Worm (Caenorhabditis elegans) whole organism, L3 larva: ENCODE data around the gene F41G3.20.
"Not testable (repeated sequence)": the region's sequence is repeated elsewhere in the genome, so short reads cannot be mapped to it uniquely, and the experiment has no call there.

ENCODE experiments used
- R02D3.7 ChIP-seq: fragments of 150-350 bp; optimal IDR thresholded peaks from 2 replicates; lab custom pipeline; 2014; ENCODE audit warnings: missing biosample characterization, missing genetic modification characterization
- aly-2 ChIP-seq: fragments of 150-350 bp; optimal IDR thresholded peaks from 2 replicates; lab custom pipeline; 2014; ENCODE audit warnings: missing biosample characterization, missing genetic modification characterization
- ama-1 ChIP-seq: fragments of 150-350 bp; optimal IDR thresholded peaks from 2 replicates; lab custom pipeline; 2018
- ceh-16 ChIP-seq: sonication (generic microtip); optimal IDR thresholded peaks from 2 replicates; lab custom pipeline; 2017; ENCODE audit warnings: missing biosample characterization, missing genetic modification characterization
- ceh-28 ChIP-seq: fragments of 150-350 bp; optimal IDR thresholded peaks from 2 replicates; lab custom pipeline; 2014; ENCODE audit warnings: missing biosample characterization, missing genetic modification reagents, missing genetic modification characterization
- ceh-82 ChIP-seq: fragments of 150-350 bp; optimal IDR thresholded peaks from 2 replicates; lab custom pipeline; 2014; ENCODE audit warnings: missing biosample characterization, missing genetic modification characterization
- daf-12 ChIP-seq: fragments of 150-350 bp; optimal IDR thresholded peaks from 2 replicates; lab custom pipeline; 2014; ENCODE audit warnings: missing biosample characterization, missing genetic modification reagents, missing genetic modification characterization
- egl-27 ChIP-seq: sonication (generic microtip); optimal IDR thresholded peaks from 4 replicates; lab custom pipeline; 2017; ENCODE audit warnings: missing biosample characterization, missing genetic modification reagents, missing genetic modification characterization
- egl-5 ChIP-seq: fragments of 150-350 bp; optimal IDR thresholded peaks from 2 replicates; lab custom pipeline; 2017; ENCODE audit warnings: missing biosample characterization, missing genetic modification reagents, missing genetic modification characterization, inconsistent platforms
- elt-1 ChIP-seq: fragments of 150-350 bp; optimal IDR thresholded peaks from 2 replicates; lab custom pipeline; 2014; ENCODE audit warnings: missing biosample characterization, missing genetic modification characterization
- elt-2 ChIP-seq: sonication (generic microtip); optimal IDR thresholded peaks from 2 replicates; lab custom pipeline; 2016; ENCODE audit warnings: missing genetic modification reagents, mild to moderate bottlenecking, missing genetic modification characterization, missing compliant biosample characterization
- elt-3 ChIP-seq, 3 experiments: fragments of 150-350 bp in 1 of 3; sonication (generic microtip) in 2 of 3; optimal IDR thresholded peaks; 2 replicates in 2 of 3; 4 replicates in 1 of 3; lab custom pipeline; 2014 to 2017; ENCODE audit warnings: missing biosample characterization in 3 of 3, missing genetic modification characterization in 3 of 3
- eor-1 ChIP-seq, 2 experiments: fragments of 150-350 bp; optimal IDR thresholded peaks; 2 replicates each; lab custom pipeline; 2014 to 2018; ENCODE audit warnings: missing biosample characterization in 2 of 2, missing genetic modification characterization in 2 of 2
- fkh-10 ChIP-seq: sonication (generic microtip); optimal IDR thresholded peaks from 2 replicates; lab custom pipeline; 2017; ENCODE audit warnings: missing biosample characterization, missing genetic modification reagents, missing genetic modification characterization
- fos-1 ChIP-seq: fragments of 150-350 bp; optimal IDR thresholded peaks from 2 replicates; lab custom pipeline; 2014; ENCODE audit warnings: missing biosample characterization, missing genetic modification characterization
- jun-1 ChIP-seq: fragments of 150-350 bp; optimal IDR thresholded peaks from 2 replicates; lab custom pipeline; 2014; ENCODE audit warnings: missing biosample characterization, missing genetic modification reagents, missing genetic modification characterization
- lin-15B ChIP-seq: fragments of 150-350 bp; optimal IDR thresholded peaks from 2 replicates; lab custom pipeline; 2014; ENCODE audit warnings: missing biosample characterization, missing genetic modification characterization
- lin-39 ChIP-seq: fragments of 150-350 bp; optimal IDR thresholded peaks from 2 replicates; lab custom pipeline; 2018; ENCODE audit warnings: missing biosample characterization, missing genetic modification reagents, missing genetic modification characterization
- lsy-12 ChIP-seq: sonication (generic microtip); optimal IDR thresholded peaks from 2 replicates; lab custom pipeline; 2016; ENCODE audit warnings: mild to moderate bottlenecking, missing genetic modification characterization, missing compliant biosample characterization
- mdl-1 ChIP-seq: fragments of 150-350 bp; optimal IDR thresholded peaks from 2 replicates; lab custom pipeline; 2014; ENCODE audit warnings: missing biosample characterization, missing genetic modification characterization
- mml-1 ChIP-seq: fragments of 150-350 bp; sonication (generic microtip); optimal IDR thresholded peaks from 3 replicates; lab custom pipeline; 2014; ENCODE audit warnings: missing biosample characterization, missing genetic modification characterization
- nfya-1 ChIP-seq: sonication (generic microtip); optimal IDR thresholded peaks from 2 replicates; lab custom pipeline; 2017; ENCODE audit warnings: missing genetic modification characterization, mild to moderate bottlenecking, missing compliant biosample characterization, antibody characterized with exemption, moderate library complexity; ENCODE audit not compliant: insufficient read depth
- nhr-11 ChIP-seq: fragments of 150-350 bp; optimal IDR thresholded peaks from 2 replicates; lab custom pipeline; 2014; ENCODE audit warnings: missing biosample characterization, missing genetic modification characterization
- nhr-23 ChIP-seq: fragments of 150-350 bp; optimal IDR thresholded peaks from 2 replicates; lab custom pipeline; 2014; ENCODE audit warnings: missing biosample characterization, missing genetic modification reagents, missing genetic modification characterization
- nhr-28 ChIP-seq: fragments of 150-350 bp; optimal IDR thresholded peaks from 2 replicates; lab custom pipeline; 2014; ENCODE audit warnings: missing biosample characterization, missing genetic modification characterization
- nhr-67 ChIP-seq: fragments of 150-350 bp; optimal IDR thresholded peaks from 2 replicates; lab custom pipeline; 2014; ENCODE audit warnings: missing biosample characterization, missing genetic modification characterization
- nhr-76 ChIP-seq: fragments of 150-350 bp; sonication (generic microtip); optimal IDR thresholded peaks from 5 replicates; lab custom pipeline; 2014; ENCODE audit warnings: missing biosample characterization, missing genetic modification characterization
- nhr-77 ChIP-seq: fragments of 150-350 bp; optimal IDR thresholded peaks from 2 replicates; lab custom pipeline; 2014; ENCODE audit warnings: missing biosample characterization, missing genetic modification characterization
- pha-4 ChIP-seq: fragments of 150-350 bp; optimal IDR thresholded peaks from 2 replicates; lab custom pipeline; 2014; ENCODE audit warnings: missing biosample characterization, missing genetic modification reagents, missing genetic modification characterization
- pqm-1 ChIP-seq: fragments of 150-350 bp; optimal IDR thresholded peaks from 2 replicates; lab custom pipeline; 2017; ENCODE audit warnings: missing biosample characterization, missing genetic modification characterization, inconsistent platforms
- sea-2 ChIP-seq: fragments of 150-350 bp; sonication (generic microtip); optimal IDR thresholded peaks from 4 replicates; lab custom pipeline; 2014; ENCODE audit warnings: missing biosample characterization, missing genetic modification reagents, missing genetic modification characterization
- skn-1 ChIP-seq: fragments of 150-350 bp; optimal IDR thresholded peaks from 2 replicates; lab custom pipeline; 2014; ENCODE audit warnings: missing biosample characterization, missing genetic modification characterization
- zag-1 ChIP-seq: fragments of 150-350 bp; optimal IDR thresholded peaks from 2 replicates; lab custom pipeline; 2014; ENCODE audit warnings: missing biosample characterization, missing genetic modification characterization
- ztf-11 ChIP-seq: fragments of 150-350 bp; optimal IDR thresholded peaks from 2 replicates; lab custom pipeline; 2014; ENCODE audit warnings: missing biosample characterization, missing genetic modification characterization

Gene F41G3.20

ce11 chrII:6775076-6775475 is 24.2 kb upstream of the F41G3.20 start, which contains the start of gene agr-1:
Gene agr-1, minus strand, starts transcription at chrII:6775176.
- TF ChIP-seq nfya-1 (tag; lab: Kevin White, UChicago); mml-1; fkh-10 (GFP tag; lab: Kevin White, UChicago): not testable (repeated sequence)
- TF ChIP-seq, all 47 proteins: peak for 0; not testable (repeated sequence) for 47

ce11 chrII:6772482-6772881 is 21.7 kb upstream of the F41G3.20 start:
- TF ChIP-seq elt-3 (tag; optimal IDR thresholded peaks at IDR 0.05; lab: Kevin White, UChicago) (no peak), nhr-76 (tag; lab: Kevin White, UChicago) (no peak), fos-1 (no peak), zag-1 (tag; lab: Kevin White, UChicago) (no peak), nhr-11 (no peak)
- TF ChIP-seq, all 47 proteins: peak for 0

- TF ChIP-seq daf-12 (tag; lab: Kevin White, UChicago): no peak
- TF ChIP-seq nfya-1 (tag; lab: Kevin White, UChicago): no peak
- no peak for TF ChIP-seq mdl-1 (tag; lab: Kevin White, UChicago)
- no peak for TF ChIP-seq ceh-28 (tag; lab: Kevin White, UChicago)
- TF ChIP-seq, all 47 proteins: peak for 0
These were observed 19.2 kb upstream of the F41G3.20 start for ce11 chrII:6770030-6770429.

ce11 chrII:6768014-6768413 is 17.2 kb upstream of the F41G3.20 start, which contains the start of gene F41G3.18:
Gene F41G3.18, plus strand, starts transcription at chrII:6768314.
- peak; percentile 41 for TF ChIP-seq elt-2 (tag; lab: Kevin White, UChicago)
- TF ChIP-seq ceh-16 (tag; lab: Kevin White, UChicago): no peak
- no peak for TF ChIP-seq pha-4 (tag; lab: Kevin White, UChicago)
- no peak for TF ChIP-seq nhr-77 (tag; lab: Kevin White, UChicago)
- TF ChIP-seq ama-1 (lab: Kevin White, UChicago): no peak
- no peak for TF ChIP-seq nhr-28

- TF ChIP-seq sea-2 (GFP tag; lab: Kevin White, UChicago): no peak
- TF ChIP-seq skn-1: no peak
- TF ChIP-seq egl-27: no peak
- no peak for TF ChIP-seq daf-12 (tag; lab: Kevin White, UChicago)
- TF ChIP-seq nhr-11: no peak
- no peak for TF ChIP-seq pha-4 (tag; lab: Kevin White, UChicago)
- no peak for TF ChIP-seq ama-1 (lab: Kevin White, UChicago)
- TF ChIP-seq lin-39: no peak
- no peak for TF ChIP-seq egl-5
- no peak for TF ChIP-seq nfya-1 (tag; lab: Kevin White, UChicago)
These were observed 13.9 kb upstream of the F41G3.20 start, which contains the start of gene nlp-50 for ce11 chrII:6764734-6765133. Gene nlp-50, plus strand, starts transcription at chrII:6765034.

- no peak for TF ChIP-seq R02D3.7 (tag; lab: Kevin White, UChicago)
- no peak for TF ChIP-seq ama-1 (lab: Kevin White, UChicago)
- TF ChIP-seq nfya-1 (tag; lab: Kevin White, UChicago): no peak
- TF ChIP-seq jun-1: no peak
- no peak for TF ChIP-seq nhr-77 (tag; lab: Kevin White, UChicago)
- TF ChIP-seq aly-2 (tag; lab: Kevin White, UChicago): no peak
- no peak for TF ChIP-seq eor-1 (tag; optimal IDR thresholded peaks at IDR 0.05; lab: Kevin White, UChicago)
- no peak for TF ChIP-seq nhr-23 (tag; lab: Kevin White, UChicago)
- TF ChIP-seq lin-39: no peak
- TF ChIP-seq, all 47 proteins: peak for 0
These were observed 5.4 kb upstream of the F41G3.20 start, which contains the start of gene F41G3.3 for ce11 chrII:6756232-6756631. Gene F41G3.3, plus strand, starts transcription at chrII:6756532.

- TF ChIP-seq ama-1 (lab: Kevin White, UChicago) (no peak), nhr-67 (tag; lab: Kevin White, UChicago) (no peak), aly-2 (tag; lab: Kevin White, UChicago) (no peak), daf-12 (tag; lab: Kevin White, UChicago) (no peak), ceh-82 (tag; lab: Kevin White, UChicago) (no peak), ceh-16 (tag; lab: Kevin White, UChicago) (no peak), lsy-12 (tag; lab: Kevin White, UChicago) (no peak), pqm-1 (no peak), nhr-28 (no peak), nhr-23 (tag; lab: Kevin White, UChicago) (no peak), elt-1 (no peak), elt-3 (tag; optimal IDR thresholded peaks at IDR 0.05; lab: Kevin White, UChicago) (no peak), eor-1 (tag; optimal IDR thresholded peaks at IDR 0.05; lab: Kevin White, UChicago) (no peak), ztf-11 (tag; lab: Kevin White, UChicago) (no peak), lin-15B (tag; lab: Kevin White, UChicago) (no peak)
These were observed 3.9 kb upstream of the F41G3.20 start, which contains the start of the genes srx-95 and fis-1 for ce11 chrII:6754671-6755224. Gene srx-95, minus strand, starts transcription at chrII:6754771. Gene fis-1, plus strand, starts transcription at chrII:6755174.
